Worm (Caenorhabditis elegans): Measurements from ENCODE around the gene drp-1.

The drp-1 gene

ce11 chrIV:5580588-5581308 is 42.5 kb downstream of the drp-1 start:
- TF ChIP-seq snpc-4 (tag; optimal IDR thresholded peaks at IDR 0.05) (no peak), nhr-42 (GFP tag; IDR thresholded peaks at IDR 0.05) (no peak), ceh-20 (GFP tag; IDR thresholded peaks at IDR 0.05) (no peak), R02D3.7 (tag; optimal IDR thresholded peaks at IDR 0.05) (no peak), zip-11 (GFP tag; IDR thresholded peaks at IDR 0.05) (no peak), F37D6.2 (tag; optimal IDR thresholded peaks at IDR 0.05) (no peak), sdz-12 (GFP tag; optimal IDR thresholded peaks at IDR 0.05) (peak; percentile 14), unc-62 (GFP tag; optimal IDR thresholded peaks at IDR 0.05 in 1 of 2) (peak in 1 of 2 experiments; percentile 95), unc-62 (tag; optimal IDR thresholded peaks at IDR 0.05) (no peak), T20F7.1 (GFP tag; optimal IDR thresholded peaks at IDR 0.05) (no peak), madf-5 (GFP tag; IDR thresholded peaks at IDR 0.05) (no peak), daf-8 (GFP tag; IDR thresholded peaks at IDR 0.05) (no peak), unc-130 (GFP tag; optimal IDR thresholded peaks at IDR 0.05) (no peak), ztf-11 (tag; optimal IDR thresholded peaks at IDR 0.05) (no peak), madf-9 (GFP tag; conservative IDR thresholded peaks at IDR 0.05) (no peak), zag-1 (tag; optimal IDR thresholded peaks at IDR 0.05) (no peak), fos-1 (tag; optimal IDR thresholded peaks at IDR 0.05) (no peak), lin-13 (GFP tag; optimal IDR thresholded peaks at IDR 0.05) (no peak), daf-19 (GFP tag; conservative IDR thresholded peaks at IDR 0.05) (no peak), aly-2 (tag; optimal IDR thresholded peaks at IDR 0.05) (no peak), nhr-11 (tag; optimal IDR thresholded peaks at IDR 0.05) (no peak), spr-3 (GFP tag; optimal IDR thresholded peaks at IDR 0.05) (no peak), zfp-2 (tag; optimal IDR thresholded peaks at IDR 0.05) (no peak), nhr-76 (tag; optimal IDR thresholded peaks at IDR 0.05) (no peak), rbr-2 (tag; optimal IDR thresholded peaks at IDR 0.05) (no peak), duxl-1 (tag; optimal IDR thresholded peaks at IDR 0.05; ENCODE audit: poor library complexity) (no peak), arid-1 (GFP tag; conservative IDR thresholded peaks at IDR 0.05) (no peak), hmg-1.1 (GFP tag; IDR thresholded peaks at IDR 0.05) (no peak), hif-1 (tag; optimal IDR thresholded peaks at IDR 0.05) (no peak), lsy-2 (tag; optimal IDR thresholded peaks at IDR 0.05) (no peak), nhr-77 (tag; optimal IDR thresholded peaks at IDR 0.05) (no peak), mep-1 (tag; optimal IDR thresholded peaks at IDR 0.05) (no peak), jun-1 (tag; optimal IDR thresholded peaks at IDR 0.05) (no peak), cey-2 (tag; optimal IDR thresholded peaks at IDR 0.05; ENCODE audit: borderline replicate concordance, insufficient read depth) (no peak), hlh-30 (tag; optimal IDR thresholded peaks at IDR 0.05; ENCODE audit: insufficient read depth) (peak; percentile 45), ceh-44 (GFP tag; IDR thresholded peaks at IDR 0.05) (no peak), nhr-102 (tag; optimal IDR thresholded peaks at IDR 0.05) (no peak), daf-16 (GFP tag; optimal IDR thresholded peaks at IDR 0.05) (no peak), daf-16 (tag; optimal IDR thresholded peaks at IDR 0.05) (peak; percentile 65), aha-1 (tag) (peak; percentile 7), mxl-2 (GFP tag; conservative IDR thresholded peaks at IDR 0.05) (no peak), pqm-1 (tag; optimal IDR thresholded peaks at IDR 0.05) (no peak), mxl-3 (GFP tag; optimal IDR thresholded peaks at IDR 0.05) (no peak), nhr-28 (tag; optimal IDR thresholded peaks at IDR 0.05) (peak; percentile 37), F26F4.8 (GFP tag; conservative IDR thresholded peaks at IDR 0.05) (no peak), ZK546.5 (tag; optimal IDR thresholded peaks at IDR 0.05) (no peak), ceh-32 (tag; optimal IDR thresholded peaks at IDR 0.05; ENCODE audit: poor library complexity) (no peak)
